Worm (Caenorhabditis elegans) whole organism, early embryonic: ENCODE measurements around the gene cah-1.

ENCODE experiments used
- B0310.2 ChIP-seq: sonication (generic microtip); optimal IDR thresholded peaks from 2 replicates; lab custom pipeline; 2016; ENCODE audit warnings: mild to moderate bottlenecking, missing genetic modification characterization, missing compliant biosample characterization
- aly-1 ChIP-seq: sonication (generic microtip); optimal IDR thresholded peaks from 2 replicates; lab custom pipeline; 2016; ENCODE audit warnings: missing genetic modification characterization, missing compliant biosample characterization
- ama-1 ChIP-seq: fragments of 150-350 bp; optimal IDR thresholded peaks from 2 replicates; lab custom pipeline; 2014
- hnd-1 ChIP-seq: sonication (generic microtip); optimal IDR thresholded peaks from 2 replicates; lab custom pipeline; 2016; ENCODE audit warnings: missing genetic modification characterization, missing compliant biosample characterization

ce11 chrIII:5119063-5119462 is 33.6 kb upstream of the cah-1 start:
- no peak for TF ChIP-seq aly-1 (tag; lab: Kevin White, UChicago)
- no peak for TF ChIP-seq B0310.2 (tag; lab: Kevin White, UChicago)
- no peak for TF ChIP-seq hnd-1 (tag; lab: Kevin White, UChicago)
- TF ChIP-seq ama-1: no peak
